Worm (Caenorhabditis elegans): ENCODE data around the gene F41H10.1.

F41H10.1 gene

DNA sequence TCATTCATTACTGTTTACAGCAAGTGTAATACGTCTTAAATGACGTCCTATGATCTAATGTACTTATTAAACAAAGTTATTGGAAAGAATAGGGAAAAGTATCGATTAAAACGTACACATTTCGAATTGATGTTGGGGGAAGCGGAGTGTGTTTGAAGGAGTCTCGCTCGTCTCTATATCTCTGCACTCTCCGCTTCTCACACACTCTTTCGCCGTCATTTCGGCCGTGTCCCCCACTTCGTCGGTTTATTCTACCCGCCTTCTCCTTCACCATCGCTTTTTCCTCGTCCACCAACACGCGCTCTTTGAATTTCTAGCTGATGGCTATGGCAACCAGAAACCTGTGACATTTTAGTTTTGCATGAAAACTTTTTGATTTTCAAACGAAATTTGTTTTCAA is 13.8 kb upstream of the F41H10.1 start (continued):
- TF ChIP-seq daf-8 (GFP tag; IDR thresholded peaks at IDR 0.05) (no peak), hmg-1.1 (GFP tag; IDR thresholded peaks at IDR 0.05) (peak; percentile 59; the same call in 1 of the 2 replicates), unc-62 (GFP tag; optimal IDR thresholded peaks at IDR 0.05 in 1 of 2) (no peak), unc-62 (tag; optimal IDR thresholded peaks at IDR 0.05) (no peak), F44E2.7 (GFP tag; IDR thresholded peaks at IDR 0.05) (no peak), lin-39 (tag; optimal IDR thresholded peaks at IDR 0.05) (no peak), mdt-29 (GFP tag; IDR thresholded peaks at IDR 0.05) (no peak), Y105C5A.15 (GFP tag; IDR thresholded peaks at IDR 0.05) (no peak), hlh-11 (tag; optimal IDR thresholded peaks at IDR 0.05) (peak; percentile 33), nhr-48 (tag; optimal IDR thresholded peaks at IDR 0.05) (no peak), skn-1 (tag; optimal IDR thresholded peaks at IDR 0.05) (no peak), lir-3 (tag; optimal IDR thresholded peaks at IDR 0.05) (no peak), F10B5.3 (tag; optimal IDR thresholded peaks at IDR 0.05) (no peak), aly-2 (tag; optimal IDR thresholded peaks at IDR 0.05) (no peak), pqm-1 (tag; optimal IDR thresholded peaks at IDR 0.05) (no peak), ctbp-1 (GFP tag; IDR thresholded peaks at IDR 0.05) (no peak), ceh-82 (tag; optimal IDR thresholded peaks at IDR 0.05) (no peak), F49E8.2 (tag; optimal IDR thresholded peaks at IDR 0.05; ENCODE audit: borderline replicate concordance) (no peak), hlh-30 (tag; optimal IDR thresholded peaks at IDR 0.05; ENCODE audit: insufficient read depth) (peak; percentile 69), fkh-10 (GFP tag; optimal IDR thresholded peaks at IDR 0.05) (peak; percentile 43), vab-7 (GFP tag; IDR thresholded peaks at IDR 0.05) (no peak), mep-1 (tag; optimal IDR thresholded peaks at IDR 0.05) (peak; percentile 35), zfp-3 (GFP tag; conservative IDR thresholded peaks at IDR 0.05) (no peak), ceh-62 (tag; optimal IDR thresholded peaks at IDR 0.05) (no peak), zfp-2 (tag; optimal IDR thresholded peaks at IDR 0.05) (no peak), dmd-8 (GFP tag; IDR thresholded peaks at IDR 0.05) (no peak), sdz-12 (GFP tag; optimal IDR thresholded peaks at IDR 0.05) (no peak), ztf-7 (tag; optimal IDR thresholded peaks at IDR 0.05) (no peak)

DNA sequence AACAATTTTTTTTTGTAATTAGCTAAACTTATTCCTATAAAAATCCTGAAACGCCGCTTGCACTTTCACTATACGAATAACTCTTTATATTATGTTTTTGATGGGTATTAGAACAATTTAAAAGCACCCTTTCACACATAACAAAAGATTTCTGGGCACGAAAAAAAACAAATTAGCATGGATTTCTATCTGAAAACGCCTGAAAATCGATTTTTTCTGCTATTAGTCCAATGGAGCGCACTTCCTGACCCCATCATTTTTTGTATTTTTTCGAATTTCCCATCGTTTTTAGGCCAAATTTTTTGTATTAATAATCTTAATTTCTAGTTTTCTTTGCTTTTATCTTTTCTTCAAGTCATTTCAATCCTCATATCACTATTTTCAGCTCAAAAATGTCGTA is 13.3 kb upstream of the F41H10.1 start, which contains the start of gene F41H10.3:
TSS of gene F41H10.3 (plus strand) at position 388 of the 400 bp plus-strand sequence.
- TF ChIP-seq ceh-44 (GFP tag; IDR thresholded peaks at IDR 0.05) (no peak), daf-8 (GFP tag; IDR thresholded peaks at IDR 0.05) (no peak), aha-1 (tag) (peak; percentile 57), lin-38 (GFP tag; IDR thresholded peaks at IDR 0.05) (peak; percentile 61), ceh-32 (tag; optimal IDR thresholded peaks at IDR 0.05; ENCODE audit: poor library complexity) (no peak), lim-7 (GFP tag; IDR thresholded peaks at IDR 0.05) (no peak)

- TF ChIP-seq D1046.2 (GFP tag; IDR thresholded peaks at IDR 0.05) (no peak), sdz-12 (GFP tag; optimal IDR thresholded peaks at IDR 0.05) (no peak), aha-1 (tag) (peak; percentile 43), hif-1 (tag; optimal IDR thresholded peaks at IDR 0.05) (no peak), madf-9 (GFP tag; conservative IDR thresholded peaks at IDR 0.05) (0 out of 2 replicates have a peak, but pooled peaks have one; percentile 36), ceh-44 (GFP tag; IDR thresholded peaks at IDR 0.05) (no peak), ZK546.5 (tag; optimal IDR thresholded peaks at IDR 0.05) (no peak), dve-1 (tag; optimal IDR thresholded peaks at IDR 0.05; ENCODE audit: insufficient read depth) (peak; percentile 47), ceh-20 (GFP tag; IDR thresholded peaks at IDR 0.05) (no peak), ceh-82 (tag; optimal IDR thresholded peaks at IDR 0.05) (no peak), nhr-6 (tag; optimal IDR thresholded peaks at IDR 0.05) (peak; percentile 25), ceh-62 (tag; optimal IDR thresholded peaks at IDR 0.05) (no peak), zip-11 (GFP tag; IDR thresholded peaks at IDR 0.05) (no peak), lin-39 (tag; optimal IDR thresholded peaks at IDR 0.05) (no peak), nhr-111 (GFP tag; optimal IDR thresholded peaks at IDR 0.05) (no peak), zfp-2 (tag; optimal IDR thresholded peaks at IDR 0.05) (no peak), F44E2.7 (GFP tag; IDR thresholded peaks at IDR 0.05) (0 out of 2 replicates have a peak, but pooled peaks have one; percentile 15), snpc-1.2 (GFP tag; IDR thresholded peaks at IDR 0.05) (peak; percentile 49; the same call in 1 of the 2 replicates), pha-4 (GFP tag; IDR thresholded peaks at IDR 0.05) (peak; percentile 53; the same call in 1 of the 2 replicates), pha-4 (tag; optimal IDR thresholded peaks at IDR 0.05) (no peak), ama-1 (optimal IDR thresholded peaks at IDR 0.05) (no peak), lsy-2 (tag; optimal IDR thresholded peaks at IDR 0.05) (peak in 1 of 2 experiments; percentile 58), lin-13 (GFP tag; optimal IDR thresholded peaks at IDR 0.05) (no peak), daf-12 (tag; optimal IDR thresholded peaks at IDR 0.05) (no peak), mxl-3 (GFP tag; optimal IDR thresholded peaks at IDR 0.05) (no peak)
Measured at ce11 chrIV:5370914-5371313, 11.8 kb upstream of the F41H10.1 start.

All from whole organism, L4 larva.